Fruit fly (Drosophila melanogaster) whole organism, pupa: ENCODE measurements around the gene RpL34b.

ENCODE experiments used
- CG10348 ChIP-seq: fragments of 200-800 bp; sonication (Bioruptor generic); IDR thresholded peaks from 2 replicates; pipeline ENCODE4 v1.3.6; 2022; ENCODE audit warnings: missing biosample characterization, missing genetic modification characterization
- CG13204 ChIP-seq: fragments of 200-800 bp; sonication (Bioruptor generic); optimal IDR thresholded peaks from 2 replicates; lab custom pipeline; 2018; ENCODE audit warnings: missing biosample characterization, mild to moderate bottlenecking, missing genetic modification characterization, moderate library complexity
- CG14655 ChIP-seq: fragments of 200-800 bp; sonication (Bioruptor generic); optimal IDR thresholded peaks from 3 replicates; lab custom pipeline; 2017; ENCODE audit warnings: mild to moderate bottlenecking, missing biosample characterization, missing genetic modification reagents, missing genetic modification characterization
- CG15710 ChIP-seq: fragments of 200-800 bp; sonication (Bioruptor generic); optimal IDR thresholded peaks from 2 replicates; lab custom pipeline; 2018; ENCODE audit warnings: missing biosample characterization, mild to moderate bottlenecking, missing genetic modification characterization, moderate library complexity
- CG17806 ChIP-seq: fragments of 200-800 bp; sonication (Bioruptor generic); optimal IDR thresholded peaks from 2 replicates; lab custom pipeline; 2018; ENCODE audit warnings: missing biosample characterization, mild to moderate bottlenecking, missing genetic modification characterization, moderate library complexity
- CG32121 ChIP-seq: fragments of 200-800 bp; sonication (Bioruptor generic); IDR thresholded peaks from 2 replicates; pipeline ENCODE4 v1.3.6; 2022; ENCODE audit warnings: missing biosample characterization, missing genetic modification characterization
- CG34367 ChIP-seq: fragments of 200-800 bp; sonication (Bioruptor generic); optimal IDR thresholded peaks from 2 replicates; lab custom pipeline; 2018; ENCODE audit warnings: missing biosample characterization, mild to moderate bottlenecking, missing genetic modification characterization
- CG4496 ChIP-seq: fragments of 200-800 bp; sonication (Bioruptor generic); IDR thresholded peaks from 3 replicates; pipeline ENCODE4 v1.3.6; 2022; ENCODE audit warnings: missing biosample characterization, missing genetic modification characterization
- CG8159 ChIP-seq: fragments of 200-800 bp; sonication (Bioruptor generic); optimal IDR thresholded peaks from 3 replicates; lab custom pipeline; 2018; ENCODE audit warnings: missing biosample characterization, mild to moderate bottlenecking, missing genetic modification characterization, moderate library complexity
- CG8301 ChIP-seq: fragments of 200-800 bp; sonication (Bioruptor generic); optimal IDR thresholded peaks from 2 replicates; lab custom pipeline; 2018; ENCODE audit warnings: missing biosample characterization, mild to moderate bottlenecking, missing genetic modification characterization
- EcR ChIP-seq: fragments of 200-800 bp; sonication (Bioruptor generic); optimal IDR thresholded peaks from 3 replicates; lab custom pipeline; 2019; ENCODE audit warnings: missing biosample characterization, missing genetic modification characterization, mild to moderate bottlenecking, moderate library complexity, missing genetic modification reagents
- Pif1A ChIP-seq: fragments of 200-800 bp; sonication (Bioruptor generic); optimal IDR thresholded peaks from 3 replicates; lab custom pipeline; 2016; ENCODE audit warnings: missing biosample characterization, missing genetic modification characterization
- Snoo ChIP-seq: fragments of 200-800 bp; sonication (Bioruptor generic); optimal IDR thresholded peaks from 3 replicates; lab custom pipeline; 2017; ENCODE audit warnings: missing biosample characterization, mild to moderate bottlenecking, missing genetic modification characterization, inconsistent platforms
- fd96Ca ChIP-seq: fragments of 200-800 bp; sonication (Bioruptor generic); IDR thresholded peaks from 3 replicates; pipeline ENCODE4 v1.3.6; 2022; ENCODE audit warnings: missing biosample characterization, missing genetic modification characterization

- no peak for TF ChIP-seq EcR
- no peak for TF ChIP-seq CG4496
- no peak for TF ChIP-seq fd96Ca (GFP tag; lab: Robert Waterston, UW)
- TF ChIP-seq CG8159 (tag; lab: Kevin White, UChicago): peak; percentile 93
- TF ChIP-seq CG17806 (tag; lab: Kevin White, UChicago): peak; percentile 85
- no peak for TF ChIP-seq CG32121
- TF ChIP-seq CG13204 (GFP tag; lab: Kevin White, UChicago): no peak
- TF ChIP-seq Snoo: peak; percentile 84
- peak; percentile 82 for TF ChIP-seq CG15710 (tag; lab: Kevin White, UChicago)
- TF ChIP-seq CG8301 (tag; lab: Kevin White, UChicago): peak; percentile 93
- peak; percentile 83 for TF ChIP-seq Pif1A (GFP tag; lab: Kevin White, UChicago)
- TF ChIP-seq CG14655 (GFP tag; lab: Kevin White, UChicago): peak; percentile 94
- no peak for TF ChIP-seq CG10348
- TF ChIP-seq CG34367 (tag; lab: Kevin White, UChicago): peak; percentile 79
These were observed 47.8 kb downstream of the RpL34b start for dm6 chr3R:9353276-9353652.
